Worm (Caenorhabditis elegans): ENCODE data around the gene srh-71.

srh-71 gene

DNA sequence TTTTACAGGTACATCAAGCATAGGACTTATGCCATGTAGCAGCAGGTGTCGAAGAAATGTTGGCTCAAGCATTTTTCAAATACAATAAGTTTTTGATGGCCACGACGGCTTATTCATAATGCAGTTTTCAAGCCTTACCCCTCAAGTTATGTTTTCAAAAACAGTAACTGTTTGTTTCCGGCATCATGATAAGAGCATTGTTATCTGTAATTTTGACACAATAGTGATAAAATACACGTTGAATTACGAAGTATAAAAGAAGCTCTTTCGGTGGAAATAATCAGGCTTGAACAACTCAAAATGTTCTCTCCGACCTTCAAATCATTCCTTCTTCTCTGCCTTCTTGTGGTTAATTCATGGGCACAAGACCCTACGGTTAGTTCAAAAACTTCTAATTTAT, 21.3 kb upstream of the srh-71 start, which contains the start of gene clec-121:
Gene clec-121, plus strand, starts transcription at position 301 of the 400 bp plus-strand sequence.
- TF ChIP-seq cog-1 (tag; optimal IDR thresholded peaks at IDR 0.05): no peak
- TF ChIP-seq med-1 (GFP tag; optimal IDR thresholded peaks at IDR 0.05; ENCODE audit: insufficient read depth): no peak
- TF ChIP-seq ztf-29 (GFP tag; IDR thresholded peaks at IDR 0.05): no peak
- no peak for TF ChIP-seq flt-1 (GFP tag; IDR thresholded peaks at IDR 0.05)
- no peak for TF ChIP-seq tab-1 (GFP tag; IDR thresholded peaks at IDR 0.05)
- TF ChIP-seq klf-2 (GFP tag; conservative IDR thresholded peaks at IDR 0.05): no peak
- TF ChIP-seq ztf-23 (GFP tag; IDR thresholded peaks at IDR 0.05): no peak
- no peak for TF ChIP-seq T22C8.4 (GFP tag; IDR thresholded peaks at IDR 0.05)
- no peak for TF ChIP-seq ref-1 (GFP tag; conservative IDR thresholded peaks at IDR 0.05)

- TF ChIP-seq ztf-29 (GFP tag; IDR thresholded peaks at IDR 0.05) (no peak), tab-1 (GFP tag; IDR thresholded peaks at IDR 0.05) (no peak), flt-1 (GFP tag; IDR thresholded peaks at IDR 0.05) (no peak), ztf-23 (GFP tag; IDR thresholded peaks at IDR 0.05) (no peak), cog-1 (tag; optimal IDR thresholded peaks at IDR 0.05) (no peak), klf-2 (GFP tag; conservative IDR thresholded peaks at IDR 0.05) (no peak), ref-1 (GFP tag; conservative IDR thresholded peaks at IDR 0.05) (no peak), T22C8.4 (GFP tag; IDR thresholded peaks at IDR 0.05) (no peak), med-1 (GFP tag; optimal IDR thresholded peaks at IDR 0.05; ENCODE audit: insufficient read depth) (no peak)
These were observed 17.5 kb upstream of the srh-71 start, which contains the start of gene clec-122 for ce11 chrII:3105765-3106164. TSS of gene clec-122 (plus strand) at chrII:3106065.

ce11 chrII:3108101-3108500, 15.2 kb upstream of the srh-71 start:
- TF ChIP-seq ztf-23 (GFP tag; IDR thresholded peaks at IDR 0.05): no peak
- 0 out of 2 replicates have a peak, but pooled peaks have one; percentile 47 for TF ChIP-seq tab-1 (GFP tag; IDR thresholded peaks at IDR 0.05)

- TF ChIP-seq ztf-29 (GFP tag; IDR thresholded peaks at IDR 0.05) (no peak), ref-1 (GFP tag; conservative IDR thresholded peaks at IDR 0.05) (no peak), ztf-23 (GFP tag; IDR thresholded peaks at IDR 0.05) (no peak), cog-1 (tag; optimal IDR thresholded peaks at IDR 0.05) (no peak), tab-1 (GFP tag; IDR thresholded peaks at IDR 0.05) (no peak), flt-1 (GFP tag; IDR thresholded peaks at IDR 0.05) (no peak), T22C8.4 (GFP tag; IDR thresholded peaks at IDR 0.05) (no peak), klf-2 (GFP tag; conservative IDR thresholded peaks at IDR 0.05) (no peak), med-1 (GFP tag; optimal IDR thresholded peaks at IDR 0.05; ENCODE audit: insufficient read depth) (no peak)
These were observed 13.8 kb upstream of the srh-71 start for ce11 chrII:3109533-3109932.

- no peak for TF ChIP-seq med-1 (GFP tag; optimal IDR thresholded peaks at IDR 0.05; ENCODE audit: insufficient read depth)
- TF ChIP-seq klf-2 (GFP tag; conservative IDR thresholded peaks at IDR 0.05): no peak
- no peak for TF ChIP-seq ztf-29 (GFP tag; IDR thresholded peaks at IDR 0.05)
- TF ChIP-seq flt-1 (GFP tag; IDR thresholded peaks at IDR 0.05): no peak
- no peak for TF ChIP-seq T22C8.4 (GFP tag; IDR thresholded peaks at IDR 0.05)
- TF ChIP-seq cog-1 (tag; optimal IDR thresholded peaks at IDR 0.05): no peak
- TF ChIP-seq ref-1 (GFP tag; conservative IDR thresholded peaks at IDR 0.05): no peak
- TF ChIP-seq ztf-23 (GFP tag; IDR thresholded peaks at IDR 0.05): no peak
- TF ChIP-seq tab-1 (GFP tag; IDR thresholded peaks at IDR 0.05): no peak
These were observed 13.2 kb upstream of the srh-71 start for ce11 chrII:3110099-3110498.

- TF ChIP-seq ztf-23 (GFP tag; IDR thresholded peaks at IDR 0.05): no peak
- TF ChIP-seq med-1 (GFP tag; optimal IDR thresholded peaks at IDR 0.05; ENCODE audit: insufficient read depth): no peak
- no peak for TF ChIP-seq cog-1 (tag; optimal IDR thresholded peaks at IDR 0.05)
These were observed 12.2 kb upstream of the srh-71 start, which contains the start of gene Y25C1A.13 for ce11 chrII:3111147-3111546. TSS of gene Y25C1A.13 (minus strand) at chrII:3111247.

DNA sequence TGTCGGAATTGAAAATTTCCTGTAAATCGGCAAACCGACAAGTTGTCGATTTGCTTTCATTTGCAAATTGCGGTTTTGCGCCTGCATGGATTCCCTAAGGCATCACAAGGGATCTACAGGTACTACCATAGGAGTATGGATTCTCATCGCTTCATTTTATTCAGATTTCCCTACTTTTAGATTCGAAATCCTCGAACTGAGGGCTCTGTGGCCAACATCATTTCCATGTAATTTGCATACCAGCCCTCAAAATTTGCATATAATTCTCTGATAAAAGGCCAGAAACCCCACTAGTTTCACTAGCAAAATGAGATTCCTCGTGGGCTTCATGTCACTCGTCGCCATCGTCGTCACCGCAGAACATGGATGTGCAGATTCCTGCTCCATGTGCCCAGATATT, 11.0 kb upstream of the srh-71 start, which contains the start of gene Y25C1A.2:
Gene Y25C1A.2, plus strand, starts transcription at position 301 of the 400 bp plus-strand sequence.
- TF ChIP-seq cog-1 (tag; optimal IDR thresholded peaks at IDR 0.05): no peak
- no peak for TF ChIP-seq ref-1 (GFP tag; conservative IDR thresholded peaks at IDR 0.05)
- no peak for TF ChIP-seq ztf-23 (GFP tag; IDR thresholded peaks at IDR 0.05)
- TF ChIP-seq ztf-29 (GFP tag; IDR thresholded peaks at IDR 0.05): no peak
- no peak for TF ChIP-seq T22C8.4 (GFP tag; IDR thresholded peaks at IDR 0.05)
- TF ChIP-seq med-1 (GFP tag; optimal IDR thresholded peaks at IDR 0.05; ENCODE audit: insufficient read depth): no peak
- TF ChIP-seq tab-1 (GFP tag; IDR thresholded peaks at IDR 0.05): no peak
- no peak for TF ChIP-seq flt-1 (GFP tag; IDR thresholded peaks at IDR 0.05)
- no peak for TF ChIP-seq klf-2 (GFP tag; conservative IDR thresholded peaks at IDR 0.05)

ce11 chrII:3113289-3113688, 10.0 kb upstream of the srh-71 start:
- TF ChIP-seq ztf-29 (GFP tag; IDR thresholded peaks at IDR 0.05) (no peak), tab-1 (GFP tag; IDR thresholded peaks at IDR 0.05) (0 out of 2 replicates have a peak, but pooled peaks have one; percentile 14)

ce11 chrII:3113934-3114333, 9.4 kb upstream of the srh-71 start, which contains the start of gene clec-123:
TSS of gene clec-123 (plus strand) at chrII:3114234.
- no peak for TF ChIP-seq klf-2 (GFP tag; conservative IDR thresholded peaks at IDR 0.05)
- TF ChIP-seq med-1 (GFP tag; optimal IDR thresholded peaks at IDR 0.05; ENCODE audit: insufficient read depth): no peak
- no peak for TF ChIP-seq tab-1 (GFP tag; IDR thresholded peaks at IDR 0.05)
- no peak for TF ChIP-seq cog-1 (tag; optimal IDR thresholded peaks at IDR 0.05)

DNA sequence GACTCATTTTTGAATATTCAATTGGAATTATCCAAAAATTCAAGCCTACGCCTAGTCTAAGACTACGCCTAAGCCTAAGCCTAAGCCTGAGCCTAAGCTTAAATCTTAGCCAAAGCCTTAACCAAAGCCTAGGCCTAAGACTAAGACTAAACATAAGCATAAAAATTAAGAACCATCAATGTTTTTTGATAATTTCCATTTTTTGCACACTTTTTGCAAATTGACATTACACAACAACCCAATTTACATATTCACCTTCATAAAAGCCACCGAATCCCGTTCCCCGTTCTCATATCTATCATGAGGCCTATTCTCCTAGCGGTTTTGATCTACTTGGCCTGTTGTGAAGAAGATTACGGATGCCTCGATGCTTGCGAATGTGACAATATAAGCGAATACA, 5.8 kb upstream of the srh-71 start, which contains the start of gene T10D4.7:
Gene T10D4.7, plus strand, starts transcription at position 301 of the 400 bp plus-strand sequence.
- TF ChIP-seq T22C8.4 (GFP tag; IDR thresholded peaks at IDR 0.05): no peak
- no peak for TF ChIP-seq klf-2 (GFP tag; conservative IDR thresholded peaks at IDR 0.05)
- TF ChIP-seq cog-1 (tag; optimal IDR thresholded peaks at IDR 0.05): no peak
- no peak for TF ChIP-seq med-1 (GFP tag; optimal IDR thresholded peaks at IDR 0.05; ENCODE audit: insufficient read depth)
- no peak for TF ChIP-seq ztf-29 (GFP tag; IDR thresholded peaks at IDR 0.05)
- TF ChIP-seq ref-1 (GFP tag; conservative IDR thresholded peaks at IDR 0.05): no peak
- no peak for TF ChIP-seq ztf-23 (GFP tag; IDR thresholded peaks at IDR 0.05)
- TF ChIP-seq flt-1 (GFP tag; IDR thresholded peaks at IDR 0.05): no peak
- TF ChIP-seq tab-1 (GFP tag; IDR thresholded peaks at IDR 0.05): no peak
